Worm (Caenorhabditis elegans) whole organism, young adult: ENCODE measurements around the gene msp-77.
"Not testable (repeated sequence)": the region's sequence is repeated elsewhere in the genome, so short reads cannot be mapped to it uniquely, and the experiment has no call there.

Experiments
- B0019.2 ChIP-seq: fragments of 200-800 bp; sonication (Bioruptor generic); conservative IDR thresholded peaks from 2 replicates; pipeline ENCODE4 v1.3.6; 2022; ENCODE audit warnings: missing genetic modification reagents, missing genetic modification characterization, missing compliant biosample characterization
- C06A6.2 ChIP-seq: fragments of 200-800 bp; sonication (Bioruptor generic); conservative IDR thresholded peaks from 2 replicates; pipeline ENCODE4 v1.3.6; 2022; ENCODE audit warnings: missing genetic modification characterization, missing compliant biosample characterization
- F10E7.11 ChIP-seq: sonication (generic microtip); optimal IDR thresholded peaks from 2 replicates; lab custom pipeline; 2017; ENCODE audit warnings: mild to moderate bottlenecking, missing genetic modification characterization, moderate library complexity, missing compliant biosample characterization
- F55B11.4 ChIP-seq: sonication (generic microtip); optimal IDR thresholded peaks from 2 replicates; lab custom pipeline; 2016; ENCODE audit warnings: missing compliant biosample characterization, missing genetic modification characterization, borderline replicate concordance; ENCODE audit not compliant: insufficient read depth
- K12H6.12 ChIP-seq: fragments of 200-800 bp; sonication (Bioruptor generic); optimal IDR thresholded peaks from 2 replicates; lab custom pipeline; 2018; ENCODE audit warnings: mild to moderate bottlenecking, missing genetic modification characterization, missing compliant biosample characterization
- T26A5.8 ChIP-seq: sonication (generic microtip); optimal IDR thresholded peaks from 2 replicates; lab custom pipeline; 2016; ENCODE audit warnings: missing genetic modification characterization, missing compliant biosample characterization
- Y79H2A.3 ChIP-seq: fragments of 200-800 bp; sonication (Bioruptor generic); conservative IDR thresholded peaks from 2 replicates; pipeline ENCODE4 v1.3.6; 2022; ENCODE audit warnings: missing genetic modification reagents, missing genetic modification characterization, missing compliant biosample characterization
- ama-1 ChIP-seq, 3 experiments: fragments of 150-350 bp in 1 of 3; sonication (generic microtip) in 2 of 3; optimal IDR thresholded peaks; 2 replicates each; lab custom pipeline; 2014 to 2018; ENCODE audit warnings: missing biosample characterization in 2 of 3, missing genetic modification characterization in 2 of 3, missing genetic modification reagents in 2 of 3
- atf-7 ChIP-seq: sonication (generic microtip); optimal IDR thresholded peaks from 2 replicates; lab custom pipeline; 2017; ENCODE audit warnings: mild to moderate bottlenecking, missing genetic modification characterization, missing compliant biosample characterization
- attf-3 ChIP-seq: fragments of 200-800 bp; sonication (Bioruptor generic); conservative IDR thresholded peaks from 2 replicates; pipeline ENCODE4 v1.3.6; 2022; ENCODE audit warnings: missing genetic modification reagents, missing genetic modification characterization, missing compliant biosample characterization
- cebp-2 ChIP-seq: fragments of 200-800 bp; sonication (Bioruptor generic); IDR thresholded peaks from 2 replicates; pipeline ENCODE4 v1.3.6; 2022; ENCODE audit warnings: missing genetic modification characterization, missing compliant biosample characterization
- ceh-100 ChIP-seq: fragments of 200-800 bp; sonication (Bioruptor generic); IDR thresholded peaks from 2 replicates; pipeline ENCODE4 v1.3.6; 2022; ENCODE audit warnings: missing genetic modification reagents, missing genetic modification characterization, missing compliant biosample characterization
- ceh-40 ChIP-seq: fragments of 200-800 bp; sonication (Bioruptor generic); IDR thresholded peaks from 2 replicates; pipeline ENCODE4 v1.3.6; 2022; ENCODE audit warnings: missing genetic modification characterization, missing compliant biosample characterization
- ceh-79 ChIP-seq: sonication (generic microtip); optimal IDR thresholded peaks from 2 replicates; lab custom pipeline; 2017; ENCODE audit warnings: mild to moderate bottlenecking, missing genetic modification characterization, missing compliant biosample characterization
- efl-1 ChIP-seq: fragments of 150-350 bp; optimal IDR thresholded peaks from 2 replicates; lab custom pipeline; 2014; ENCODE audit warnings: missing biosample characterization, missing genetic modification reagents, missing genetic modification characterization
- him-1 ChIP-seq: sonication (generic microtip); optimal IDR thresholded peaks from 2 replicates; lab custom pipeline; 2016; ENCODE audit warnings: missing genotype, missing genetic modification reagents, missing genetic modification characterization, missing compliant biosample characterization
- hlh-26 ChIP-seq: fragments of 200-800 bp; sonication (Bioruptor generic); conservative IDR thresholded peaks from 2 replicates; pipeline ENCODE4 v1.3.6; 2022; ENCODE audit warnings: missing genetic modification reagents, missing genetic modification characterization, missing compliant biosample characterization
- hsf-1 ChIP-seq: fragments of 200-800 bp; sonication (Bioruptor generic); IDR thresholded peaks from 2 replicates; pipeline ENCODE4 v1.3.6; 2022; ENCODE audit warnings: missing genetic modification reagents, missing genetic modification characterization, missing compliant biosample characterization
- let-526 ChIP-seq: fragments of 200-800 bp; sonication (Bioruptor generic); IDR thresholded peaks from 2 replicates; pipeline ENCODE4 v1.3.6; 2022; ENCODE audit warnings: missing genetic modification reagents, missing genetic modification characterization, missing compliant biosample characterization
- let-607 ChIP-seq, 2 experiments: fragments of 200-800 bp in 1 of 2; sonication (Bioruptor generic) in 1 of 2; sonication (generic microtip) in 1 of 2; optimal IDR thresholded peaks; 2 replicates each; lab custom pipeline; 2016 to 2018; ENCODE audit warnings: mild to moderate bottlenecking in 2 of 2, missing compliant biosample characterization in 2 of 2, missing genetic modification characterization in 2 of 2, moderate library complexity in 2 of 2, missing genotype in 1 of 2
- lin-54 ChIP-seq: fragments of 200-800 bp; sonication (Bioruptor generic); optimal IDR thresholded peaks from 2 replicates; lab custom pipeline; 2018; ENCODE audit warnings: mild to moderate bottlenecking, missing genetic modification characterization, missing compliant biosample characterization
- lir-1 ChIP-seq: fragments of 200-800 bp; sonication (Bioruptor generic); conservative IDR thresholded peaks from 2 replicates; pipeline ENCODE4 v1.3.6; 2022; ENCODE audit warnings: missing genetic modification reagents, missing genetic modification characterization, missing compliant biosample characterization
- lsy-27 ChIP-seq: sonication (generic microtip); optimal IDR thresholded peaks from 2 replicates; lab custom pipeline; 2017; ENCODE audit warnings: missing genetic modification characterization, mild to moderate bottlenecking, missing compliant biosample characterization, antibody characterized with exemption, missing genotype, borderline replicate concordance; ENCODE audit not compliant: insufficient read depth
- madf-8 ChIP-seq: fragments of 200-800 bp; sonication (Bioruptor generic); conservative IDR thresholded peaks from 2 replicates; pipeline ENCODE4 v1.3.6; 2022; ENCODE audit warnings: missing genetic modification reagents, missing genetic modification characterization, missing compliant biosample characterization
- mcd-1 ChIP-seq: fragments of 200-800 bp; sonication (Bioruptor generic); IDR thresholded peaks from 2 replicates; pipeline ENCODE4 v1.3.6; 2022; ENCODE audit warnings: missing genetic modification reagents, missing genetic modification characterization, missing compliant biosample characterization
- mes-4 ChIP-seq: sonication (generic microtip); optimal IDR thresholded peaks from 2 replicates; lab custom pipeline; 2016; ENCODE audit warnings: missing genotype, missing genetic modification characterization, missing compliant biosample characterization
- mxl-1 ChIP-seq: sonication (generic microtip); optimal IDR thresholded peaks from 2 replicates; lab custom pipeline; 2016; ENCODE audit warnings: missing genetic modification characterization, missing compliant biosample characterization
- nfya-1 ChIP-seq: sonication (generic microtip); optimal IDR thresholded peaks from 2 replicates; lab custom pipeline; 2017; ENCODE audit warnings: antibody characterized with exemption, missing compliant biosample characterization, missing genetic modification characterization, borderline replicate concordance; ENCODE audit not compliant: insufficient read depth
- nhr-120 ChIP-seq: fragments of 200-800 bp; sonication (Bioruptor generic); IDR thresholded peaks from 2 replicates; pipeline ENCODE4 v1.3.6; 2022; ENCODE audit warnings: missing genetic modification characterization, missing compliant biosample characterization
- nhr-90 ChIP-seq: sonication (generic microtip); optimal IDR thresholded peaks from 2 replicates; lab custom pipeline; 2016; ENCODE audit warnings: missing genotype, mild to moderate bottlenecking, missing genetic modification characterization, missing compliant biosample characterization
- sdz-38 ChIP-seq: sonication (generic microtip); optimal IDR thresholded peaks from 2 replicates; lab custom pipeline; 2016; ENCODE audit warnings: missing genotype, missing genetic modification characterization, missing compliant biosample characterization
- sea-2 ChIP-seq: fragments of 200-800 bp; sonication (Bioruptor generic); IDR thresholded peaks from 2 replicates; pipeline ENCODE4 v1.3.6; 2022; ENCODE audit warnings: missing genetic modification characterization, missing compliant biosample characterization
- snpc-1.3 ChIP-seq: sonication (generic microtip); optimal IDR thresholded peaks from 2 replicates; lab custom pipeline; 2017; ENCODE audit warnings: missing genetic modification characterization, mild to moderate bottlenecking, missing compliant biosample characterization, antibody characterized with exemption, moderate library complexity, missing genotype, missing genetic modification reagents; ENCODE audit not compliant: insufficient read depth
- tlf-1 ChIP-seq: fragments of 200-800 bp; sonication (Bioruptor generic); optimal IDR thresholded peaks from 2 replicates; lab custom pipeline; 2018; ENCODE audit warnings: mild to moderate bottlenecking, missing genetic modification characterization, missing compliant biosample characterization
- unc-62 ChIP-seq: fragments of 150-350 bp; optimal IDR thresholded peaks from 2 replicates; lab custom pipeline; 2014; ENCODE audit warnings: missing biosample characterization, missing genetic modification reagents, missing genetic modification characterization
- ztf-25 ChIP-seq: fragments of 200-800 bp; sonication (Bioruptor generic); IDR thresholded peaks from 2 replicates; pipeline ENCODE4 v1.3.6; 2022; ENCODE audit warnings: missing genetic modification reagents, missing genetic modification characterization, missing compliant biosample characterization
- ztf-26 ChIP-seq: sonication (generic microtip); optimal IDR thresholded peaks from 2 replicates; lab custom pipeline; 2017; ENCODE audit warnings: missing genetic modification characterization, missing compliant biosample characterization
- ztf-28 ChIP-seq: fragments of 200-800 bp; sonication (Bioruptor generic); IDR thresholded peaks from 2 replicates; pipeline ENCODE4 v1.3.6; 2022; ENCODE audit warnings: missing genetic modification reagents, missing genetic modification characterization, missing compliant biosample characterization
- ztf-6 ChIP-seq: fragments of 200-800 bp; sonication (Bioruptor generic); IDR thresholded peaks from 2 replicates; pipeline ENCODE4 v1.3.6; 2022; ENCODE audit warnings: missing genetic modification reagents, missing genetic modification characterization, missing compliant biosample characterization

Gene msp-77

ce11 chrIV:9894331-9894730 lies at the start of gene msp-77:
TSS of gene msp-77 (plus strand) at chrIV:9894631.
- not testable (repeated sequence) for TF ChIP-seq ceh-100 (GFP tag; lab: Robert Waterston, UW); let-526 (GFP tag; lab: Robert Waterston, UW); mxl-1 (tag; lab: Kevin White, UChicago)

ce11 chrIV:9846574-9846973 lies 47.9 kb upstream of the msp-77 start, which contains the start of gene K07F5.6:
TSS of gene K07F5.6 (minus strand) at chrIV:9846674.
- TF ChIP-seq ztf-25 (GFP tag; lab: Robert Waterston, UW) (no peak), let-607 (tag; optimal IDR thresholded peaks at IDR 0.05; lab: Kevin White, UChicago) (no peak), mcd-1 (no peak), nhr-120 (no peak), efl-1 (GFP tag; lab: Kevin White, UChicago) (no peak), F10E7.11 (tag; lab: Kevin White, UChicago) (no peak), ceh-40 (GFP tag; lab: Robert Waterston, UW) (no peak), him-1 (tag; lab: Kevin White, UChicago) (no peak), ceh-79 (tag; lab: Kevin White, UChicago) (no peak), unc-62 (GFP tag; lab: Kevin White, UChicago) (no peak), mes-4 (tag; lab: Kevin White, UChicago) (no peak), hlh-26 (GFP tag; lab: Robert Waterston, UW) (no peak), sea-2 (GFP tag; lab: Robert Waterston, UW) (no peak), nhr-90 (tag; lab: Kevin White, UChicago) (no peak), nfya-1 (tag; lab: Kevin White, UChicago) (no peak), lin-54 (GFP tag; lab: Kevin White, UChicago) (no peak), snpc-1.3 (no peak), C06A6.2 (GFP tag; lab: Robert Waterston, UW) (no peak), ztf-6 (no peak)

- TF ChIP-seq cebp-2 (GFP tag; lab: Robert Waterston, UW) (no peak), lir-1 (GFP tag; lab: Robert Waterston, UW) (no peak), let-607 (tag; optimal IDR thresholded peaks at IDR 0.05; lab: Kevin White, UChicago) (no peak), C06A6.2 (GFP tag; lab: Robert Waterston, UW) (no peak), let-526 (GFP tag; lab: Robert Waterston, UW) (no peak), ztf-26 (tag; lab: Kevin White, UChicago) (no peak), B0019.2 (no peak), lsy-27 (no peak), ztf-28 (GFP tag; lab: Robert Waterston, UW) (no peak)
Measured at ce11 chrIV:9848075-9848474, 46.4 kb upstream of the msp-77 start, which contains the start of gene K07F5.7. TSS of gene K07F5.7 (minus strand) at chrIV:9848175.

ce11 chrIV:9849624-9850023 lies 44.8 kb upstream of the msp-77 start, which contains the start of gene K07F5.8:
TSS of gene K07F5.8 (minus strand) at chrIV:9849724.
- TF ChIP-seq madf-8 (GFP tag; lab: Robert Waterston, UW) (no peak), hsf-1 (GFP tag; lab: Robert Waterston, UW) (no peak), atf-7 (tag; lab: Kevin White, UChicago) (no peak), attf-3 (GFP tag; lab: Robert Waterston, UW) (no peak), F55B11.4 (tag; lab: Kevin White, UChicago) (no peak), lin-54 (GFP tag; lab: Kevin White, UChicago) (no peak), K12H6.12 (tag; lab: Kevin White, UChicago) (no peak), tlf-1 (GFP tag; lab: Kevin White, UChicago) (no peak), sdz-38 (tag; lab: Kevin White, UChicago) (no peak), Y79H2A.3 (GFP tag; lab: Robert Waterston, UW) (no peak), ztf-25 (GFP tag; lab: Robert Waterston, UW) (no peak), ama-1 (optimal IDR thresholded peaks at IDR 0.05; lab: Kevin White, UChicago) (no peak), ama-1 (GFP tag; optimal IDR thresholded peaks at IDR 0.05; lab: Kevin White, UChicago) (no peak), T26A5.8 (tag; lab: Kevin White, UChicago) (no peak)
- TF ChIP-seq, all 124 proteins: peak for 0
